Worm (Caenorhabditis elegans): Measurements from ENCODE around the gene T08H10.3.

Gene T08H10.3

DNA sequence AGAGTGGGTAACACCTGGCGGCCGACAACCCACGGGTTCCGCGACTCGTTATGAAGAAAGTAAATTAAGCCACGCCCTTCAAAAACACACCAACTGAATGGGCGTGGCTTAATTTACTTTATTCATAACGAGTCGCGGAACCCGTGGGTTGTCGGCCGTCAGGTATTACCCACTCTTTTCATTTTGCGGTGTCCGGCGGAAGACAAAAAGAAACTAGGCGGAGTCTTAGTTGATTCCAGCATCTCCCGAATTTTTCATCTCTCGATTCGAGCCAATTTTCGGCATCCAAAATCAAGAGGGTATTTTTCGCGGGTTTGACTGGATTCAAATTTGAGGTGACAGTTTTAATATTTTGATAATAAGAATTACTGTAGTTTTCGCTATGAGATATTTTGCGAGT is 23.5 kb upstream of the T08H10.3 start:
- TF ChIP-seq nhr-76 (tag; optimal IDR thresholded peaks at IDR 0.05) (no peak), lin-39 (tag; optimal IDR thresholded peaks at IDR 0.05) (no peak), snpc-1.2 (GFP tag; IDR thresholded peaks at IDR 0.05) (peak; percentile 38; the same call in 1 of the 2 replicates), F37D6.2 (tag; optimal IDR thresholded peaks at IDR 0.05) (no peak), tra-1 (GFP tag; IDR thresholded peaks at IDR 0.05) (no peak), ama-1 (optimal IDR thresholded peaks at IDR 0.05) (no peak), dmd-9 (GFP tag; IDR thresholded peaks at IDR 0.05) (no peak), mes-2 (tag; optimal IDR thresholded peaks at IDR 0.05; ENCODE audit: poor library complexity, severe bottlenecking) (no peak), F26F4.8 (GFP tag; conservative IDR thresholded peaks at IDR 0.05) (no peak), nhr-11 (tag; optimal IDR thresholded peaks at IDR 0.05) (no peak), pha-4 (GFP tag; IDR thresholded peaks at IDR 0.05) (no peak), pha-4 (tag; optimal IDR thresholded peaks at IDR 0.05) (no peak), mxl-3 (GFP tag; optimal IDR thresholded peaks at IDR 0.05) (no peak), F49E8.2 (tag; optimal IDR thresholded peaks at IDR 0.05; ENCODE audit: borderline replicate concordance) (peak; percentile 52), arid-1 (GFP tag; conservative IDR thresholded peaks at IDR 0.05) (0 out of 2 replicates have a peak, but pooled peaks have one; percentile 11), fkh-10 (GFP tag; optimal IDR thresholded peaks at IDR 0.05) (no peak), attf-4 (tag; optimal IDR thresholded peaks at IDR 0.05) (no peak), mdl-1 (tag; optimal IDR thresholded peaks at IDR 0.05) (no peak), lin-38 (GFP tag; IDR thresholded peaks at IDR 0.05) (peak; percentile 63; the same call in 1 of the 2 replicates), ceh-32 (tag; optimal IDR thresholded peaks at IDR 0.05; ENCODE audit: poor library complexity) (no peak), zag-1 (tag; optimal IDR thresholded peaks at IDR 0.05) (no peak), unc-130 (GFP tag; optimal IDR thresholded peaks at IDR 0.05) (peak; percentile 35), lim-7 (GFP tag; IDR thresholded peaks at IDR 0.05) (no peak), dmd-6 (GFP tag; IDR thresholded peaks at IDR 0.05) (no peak), pqm-1 (tag; optimal IDR thresholded peaks at IDR 0.05) (no peak), nhr-42 (GFP tag; IDR thresholded peaks at IDR 0.05) (no peak)

DNA sequence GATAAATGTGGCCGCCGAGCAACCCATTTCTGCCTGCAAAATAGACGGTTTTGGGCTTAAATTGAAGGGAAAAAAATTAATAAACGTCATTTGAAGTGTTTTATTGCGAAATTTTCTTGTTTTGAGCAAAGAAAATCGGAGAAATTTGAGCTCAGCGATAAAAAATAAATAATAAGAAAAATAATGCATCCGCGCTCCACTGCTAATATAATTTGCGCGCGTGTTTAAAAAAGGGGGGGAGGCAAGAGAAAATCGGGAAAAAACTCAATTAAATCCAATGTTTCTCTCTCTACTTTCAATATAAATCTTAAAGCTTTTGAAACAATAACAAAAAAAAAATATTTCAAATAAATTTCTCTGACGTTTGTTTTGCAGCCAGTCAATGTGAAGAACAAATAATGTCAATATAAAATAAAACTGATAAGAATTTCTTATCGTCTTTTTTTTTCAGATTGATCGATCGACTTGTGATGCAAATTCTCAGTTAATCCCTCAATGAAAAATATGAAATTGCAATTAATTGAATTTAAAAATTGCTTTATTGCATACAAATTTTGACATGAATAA is 20.6 kb upstream of the T08H10.3 start, which contains the start of gene rft-2:
Gene rft-2, minus strand, starts transcription at position 41 of the 567 bp plus-strand sequence.
- TF ChIP-seq ZK337.2 (GFP tag; IDR thresholded peaks at IDR 0.05), result no peak
- no peak for TF ChIP-seq Y75B8A.6 (GFP tag; IDR thresholded peaks at IDR 0.05)
- TF ChIP-seq daf-8 (GFP tag; IDR thresholded peaks at IDR 0.05), result no peak
- TF ChIP-seq jun-1 (tag; optimal IDR thresholded peaks at IDR 0.05), result no peak
- no peak for TF ChIP-seq mxl-3 (GFP tag; optimal IDR thresholded peaks at IDR 0.05)
- no peak for TF ChIP-seq F49E8.2 (tag; optimal IDR thresholded peaks at IDR 0.05; ENCODE audit: borderline replicate concordance)
- TF ChIP-seq unc-62 (GFP tag; optimal IDR thresholded peaks at IDR 0.05 in 1 of 2), result no peak
- no peak for TF ChIP-seq unc-62 (tag; optimal IDR thresholded peaks at IDR 0.05)
- no peak for TF ChIP-seq T20F7.1 (GFP tag; optimal IDR thresholded peaks at IDR 0.05)
- TF ChIP-seq egl-43 (GFP tag; IDR thresholded peaks at IDR 0.05), result no peak
- no peak for TF ChIP-seq tag-97 (GFP tag; IDR thresholded peaks at IDR 0.05)
- TF ChIP-seq pha-4 (GFP tag; IDR thresholded peaks at IDR 0.05), result no peak
- no peak for TF ChIP-seq pha-4 (tag; optimal IDR thresholded peaks at IDR 0.05)
- TF ChIP-seq vab-7 (GFP tag; IDR thresholded peaks at IDR 0.05), result no peak
- peak; percentile 24 for TF ChIP-seq fkh-10 (GFP tag; optimal IDR thresholded peaks at IDR 0.05)
- peak; percentile 35 for TF ChIP-seq hlh-11 (tag; optimal IDR thresholded peaks at IDR 0.05)
- TF ChIP-seq ztf-7 (tag; optimal IDR thresholded peaks at IDR 0.05), result no peak
- TF ChIP-seq hlh-30 (tag; optimal IDR thresholded peaks at IDR 0.05; ENCODE audit: insufficient read depth), result peak; percentile 6
- peak; percentile 23 for TF ChIP-seq rbr-2 (tag; optimal IDR thresholded peaks at IDR 0.05)
- TF ChIP-seq nhr-41 (GFP tag; IDR thresholded peaks at IDR 0.05), result no peak
- TF ChIP-seq aly-2 (tag; optimal IDR thresholded peaks at IDR 0.05), result no peak
- no peak for TF ChIP-seq ceh-28 (tag; optimal IDR thresholded peaks at IDR 0.05)
- TF ChIP-seq R02D3.7 (tag; optimal IDR thresholded peaks at IDR 0.05), result no peak
- no peak for TF ChIP-seq egl-27 (tag; optimal IDR thresholded peaks at IDR 0.05)
- no peak for TF ChIP-seq zfp-3 (GFP tag; conservative IDR thresholded peaks at IDR 0.05)
- TF ChIP-seq mep-1 (tag; optimal IDR thresholded peaks at IDR 0.05), result peak; percentile 55
- TF ChIP-seq F37D6.2 (tag; optimal IDR thresholded peaks at IDR 0.05), result peak; percentile 9
- TF ChIP-seq mxl-2 (GFP tag; conservative IDR thresholded peaks at IDR 0.05), result no peak
- no peak for TF ChIP-seq pqm-1 (tag; optimal IDR thresholded peaks at IDR 0.05)
- TF ChIP-seq dmd-8 (GFP tag; IDR thresholded peaks at IDR 0.05), result no peak
- TF ChIP-seq lir-3 (tag; optimal IDR thresholded peaks at IDR 0.05), result no peak
- no peak for TF ChIP-seq lin-39 (tag; optimal IDR thresholded peaks at IDR 0.05)
- peak; percentile 13 for TF ChIP-seq nhr-102 (tag; optimal IDR thresholded peaks at IDR 0.05)
